Worm (Caenorhabditis elegans) whole organism, L1 larva: ENCODE measurements around the gene pqn-53.

Experiments
- ama-1 ChIP-seq: fragments of 150-350 bp; optimal IDR thresholded peaks from 2 replicates; lab custom pipeline; 2014
- elt-3 ChIP-seq, 6 experiments: fragments of 150-350 bp in 1 of 6; sonication (generic microtip); optimal IDR thresholded peaks; 2 replicates each; lab custom pipeline; 2017 to 2018; ENCODE audit warnings: missing biosample characterization in 6 of 6, missing genetic modification characterization in 6 of 6, inconsistent platforms in 1 of 6
- fos-1 ChIP-seq: fragments of 150-350 bp; optimal IDR thresholded peaks from 2 replicates; lab custom pipeline; 2014; ENCODE audit warnings: missing biosample characterization, missing genetic modification characterization
- lin-14 ChIP-seq: fragments of 200-800 bp; sonication (Bioruptor generic); optimal IDR thresholded peaks from 2 replicates; lab custom pipeline; 2018; ENCODE audit warnings: mild to moderate bottlenecking, missing genetic modification characterization, moderate library complexity, missing compliant biosample characterization
- lin-35 ChIP-seq, 2 experiments: fragments of 150-350 bp; optimal IDR thresholded peaks; 2 replicates each; lab custom pipeline; 2014; ENCODE audit warnings: missing biosample characterization in 2 of 2, missing genetic modification characterization in 2 of 2, missing genetic modification reagents in 2 of 2
- nhr-28 ChIP-seq: fragments of 150-350 bp; optimal IDR thresholded peaks from 2 replicates; lab custom pipeline; 2014; ENCODE audit warnings: missing biosample characterization, missing genetic modification characterization
- nhr-84 ChIP-seq: sonication (generic microtip); optimal IDR thresholded peaks from 2 replicates; lab custom pipeline; 2017; ENCODE audit warnings: missing biosample characterization, missing genetic modification characterization
- pax-3 ChIP-seq: fragments of 200-800 bp; sonication (Bioruptor generic); optimal IDR thresholded peaks from 2 replicates; lab custom pipeline; 2018; ENCODE audit warnings: mild to moderate bottlenecking, missing genetic modification characterization, moderate library complexity, missing compliant biosample characterization
- pqm-1 ChIP-seq: sonication (generic microtip); optimal IDR thresholded peaks from 3 replicates; lab custom pipeline; 2017; ENCODE audit warnings: missing biosample characterization, missing genetic modification characterization
- sox-4 ChIP-seq: sonication (generic microtip); optimal IDR thresholded peaks from 2 replicates; lab custom pipeline; 2016; ENCODE audit warnings: missing genetic modification characterization, missing compliant biosample characterization
- unc-62 ChIP-seq: fragments of 150-350 bp; optimal IDR thresholded peaks from 2 replicates; lab custom pipeline; 2014; ENCODE audit warnings: missing biosample characterization, missing genetic modification reagents, missing genetic modification characterization
- ztf-11 ChIP-seq, 2 experiments: sonication (generic microtip); optimal IDR thresholded peaks; 2 replicates each; lab custom pipeline; 2016 to 2017; ENCODE audit warnings: missing genetic modification characterization in 2 of 2, missing biosample characterization in 1 of 2, missing compliant biosample characterization in 1 of 2

DNA sequence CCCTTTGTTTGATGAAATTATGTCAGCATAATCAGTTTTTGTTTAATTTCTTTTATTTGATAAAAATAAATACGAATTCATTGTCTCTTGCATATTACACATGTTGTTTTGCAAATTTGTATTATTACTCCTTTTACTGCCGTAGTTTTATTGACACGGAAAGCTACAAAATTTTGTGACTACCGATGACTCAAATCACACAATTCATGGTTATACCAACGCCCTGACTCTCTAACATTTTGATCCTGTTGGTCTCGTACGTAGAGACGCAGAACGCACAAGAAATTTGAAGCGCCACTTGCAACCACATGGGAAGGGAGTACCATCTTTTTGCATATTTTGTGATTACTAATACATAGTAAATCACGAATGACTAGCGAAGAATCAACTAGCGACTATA, 30.7 kb upstream of the pqn-53 start, which contains the start of gene nhr-207:
- TF ChIP-seq ama-1 (no peak), nhr-84 (tag; lab: Kevin White, UChicago) (no peak), fos-1 (no peak), sox-4 (tag; lab: Kevin White, UChicago) (no peak), ztf-11 (tag; optimal IDR thresholded peaks at IDR 0.05; lab: Kevin White, UChicago) (no peak), unc-62 (no peak), lin-35 (GFP tag; optimal IDR thresholded peaks at IDR 0.05; lab: Kevin White, UChicago) (no peak), pax-3 (no peak), lin-14 (GFP tag; lab: Kevin White, UChicago) (peak; percentile 48), nhr-28 (tag; lab: Kevin White, UChicago) (no peak), elt-3 (tag; optimal IDR thresholded peaks at IDR 0.05; lab: Kevin White, UChicago) (no peak), pqm-1 (no peak)
